Worm (Caenorhabditis elegans) whole organism, L1 larva: ENCODE results near the gene rps-23.
A peak's percentile ranks its signal among the peaks of the same experiment; 100 is the strongest.

Experiments used
- C04F5.9 ChIP-seq: sonication (generic microtip); optimal IDR thresholded peaks from 2 replicates; lab custom pipeline; 2016; ENCODE audit warnings: missing genetic modification characterization, missing compliant biosample characterization
- C16A3.4 ChIP-seq: fragments of 150-350 bp; optimal IDR thresholded peaks from 2 replicates; lab custom pipeline; 2014; ENCODE audit warnings: missing biosample characterization, missing genetic modification characterization
- aly-2 ChIP-seq: fragments of 150-350 bp; optimal IDR thresholded peaks from 2 replicates; lab custom pipeline; 2014; ENCODE audit warnings: missing biosample characterization, missing genetic modification characterization
- ceh-63 ChIP-seq: fragments of 200-800 bp; sonication (Bioruptor generic); optimal IDR thresholded peaks from 2 replicates; lab custom pipeline; 2018; ENCODE audit warnings: mild to moderate bottlenecking, missing genetic modification characterization, missing compliant biosample characterization
- ceh-82 ChIP-seq, 3 experiments: fragments of 150-350 bp in 1 of 3; sonication (generic microtip) in 2 of 3; optimal IDR thresholded peaks; 2 replicates each; lab custom pipeline; 2014 to 2017; ENCODE audit warnings: missing biosample characterization in 3 of 3, missing genetic modification characterization in 3 of 3
- dpl-1 ChIP-seq, 3 experiments: fragments of 150-350 bp in 2 of 3; sonication (generic microtip) in 1 of 3; optimal IDR thresholded peaks; 2 replicates each; lab custom pipeline; 2014 to 2017; ENCODE audit warnings: missing biosample characterization in 3 of 3, missing genetic modification characterization in 3 of 3, missing genetic modification reagents in 3 of 3
- dsc-1 ChIP-seq: sonication (generic microtip); optimal IDR thresholded peaks from 2 replicates; lab custom pipeline; 2016; ENCODE audit warnings: mild to moderate bottlenecking, missing genetic modification characterization, missing compliant biosample characterization
- elt-2 ChIP-seq: sonication (generic microtip); optimal IDR thresholded peaks from 2 replicates; lab custom pipeline; 2016; ENCODE audit warnings: missing genetic modification characterization, mild to moderate bottlenecking, inconsistent platforms, missing compliant biosample characterization, missing genetic modification reagents
- elt-3 ChIP-seq, 6 experiments: fragments of 150-350 bp in 1 of 6; sonication (generic microtip); optimal IDR thresholded peaks; 2 replicates each; lab custom pipeline; 2017 to 2018; ENCODE audit warnings: missing biosample characterization in 6 of 6, missing genetic modification characterization in 6 of 6, inconsistent platforms in 1 of 6
- fkh-10 ChIP-seq: sonication (generic microtip); optimal IDR thresholded peaks from 2 replicates; lab custom pipeline; 2017; ENCODE audit warnings: missing biosample characterization, missing genetic modification reagents, missing genetic modification characterization
- fkh-4 ChIP-seq: sonication (generic microtip); optimal IDR thresholded peaks from 2 replicates; lab custom pipeline; 2016; ENCODE audit warnings: missing compliant biosample characterization, missing genetic modification characterization, borderline replicate concordance
- fos-1 ChIP-seq: fragments of 150-350 bp; optimal IDR thresholded peaks from 2 replicates; lab custom pipeline; 2014; ENCODE audit warnings: missing biosample characterization, missing genetic modification characterization
- grh-1 ChIP-seq: fragments of 200-800 bp; sonication (Bioruptor generic); IDR thresholded peaks from 2 replicates; pipeline ENCODE4 v1.3.6; 2022; ENCODE audit warnings: missing genetic modification reagents, missing genetic modification characterization, missing compliant biosample characterization
- irx-1 ChIP-seq: sonication (generic microtip); optimal IDR thresholded peaks from 2 replicates; lab custom pipeline; 2016; ENCODE audit warnings: missing genetic modification characterization, missing compliant biosample characterization
- isw-1 ChIP-seq: fragments of 200-800 bp; sonication (Bioruptor generic); IDR thresholded peaks from 2 replicates; pipeline ENCODE4 v1.3.6; 2022; ENCODE audit warnings: missing genetic modification characterization, missing compliant biosample characterization
- lin-13 ChIP-seq: fragments of 150-350 bp; optimal IDR thresholded peaks from 2 replicates; lab custom pipeline; 2014; ENCODE audit warnings: missing biosample characterization, missing genetic modification reagents, missing genetic modification characterization
- lsy-2 ChIP-seq, 2 experiments: fragments of 150-350 bp; optimal IDR thresholded peaks; 2 replicates each; lab custom pipeline; 2014; ENCODE audit warnings: missing biosample characterization in 2 of 2, missing genetic modification characterization in 2 of 2
- mef-2 ChIP-seq: fragments of 150-350 bp; optimal IDR thresholded peaks from 2 replicates; lab custom pipeline; 2014; ENCODE audit warnings: missing biosample characterization, missing genetic modification characterization
- mep-1 ChIP-seq: fragments of 150-350 bp; optimal IDR thresholded peaks from 2 replicates; lab custom pipeline; 2014; ENCODE audit warnings: missing biosample characterization, missing genetic modification characterization
- nhr-11 ChIP-seq: fragments of 150-350 bp; optimal IDR thresholded peaks from 2 replicates; lab custom pipeline; 2014; ENCODE audit warnings: missing biosample characterization, missing genetic modification characterization
- nhr-19 ChIP-seq: fragments of 200-800 bp; sonication (Bioruptor generic); conservative IDR thresholded peaks from 2 replicates; pipeline ENCODE4 v1.3.6; 2022; ENCODE audit warnings: missing genetic modification characterization, missing compliant biosample characterization
- nhr-20 ChIP-seq: sonication (generic microtip); optimal IDR thresholded peaks from 2 replicates; lab custom pipeline; 2016; ENCODE audit warnings: mild to moderate bottlenecking, missing genetic modification characterization, missing compliant biosample characterization
- nhr-28 ChIP-seq: fragments of 150-350 bp; optimal IDR thresholded peaks from 2 replicates; lab custom pipeline; 2014; ENCODE audit warnings: missing biosample characterization, missing genetic modification characterization
- nhr-76 ChIP-seq: sonication (generic microtip); optimal IDR thresholded peaks from 2 replicates; lab custom pipeline; 2017; ENCODE audit warnings: missing biosample characterization, missing genetic modification characterization
- nhr-77 ChIP-seq: fragments of 150-350 bp; optimal IDR thresholded peaks from 2 replicates; lab custom pipeline; 2014; ENCODE audit warnings: missing biosample characterization, missing genetic modification characterization
- nhr-85 ChIP-seq: sonication (generic microtip); peaks from one replicate; lab custom pipeline; 2016; ENCODE audit warnings: missing genetic modification characterization, inconsistent platforms, missing compliant biosample characterization
- nhr-90 ChIP-seq: sonication (generic microtip); optimal IDR thresholded peaks from 2 replicates; lab custom pipeline; 2016; ENCODE audit warnings: mild to moderate bottlenecking, missing genetic modification characterization, missing compliant biosample characterization; ENCODE audit not compliant: poor library complexity
- pax-3 ChIP-seq: fragments of 200-800 bp; sonication (Bioruptor generic); optimal IDR thresholded peaks from 2 replicates; lab custom pipeline; 2018; ENCODE audit warnings: mild to moderate bottlenecking, missing genetic modification characterization, moderate library complexity, missing compliant biosample characterization
- rnt-1 ChIP-seq: sonication (generic microtip); optimal IDR thresholded peaks from 2 replicates; lab custom pipeline; 2016; ENCODE audit warnings: mild to moderate bottlenecking, missing genetic modification characterization, moderate library complexity, missing compliant biosample characterization
- snpc-4 ChIP-seq: fragments of 150-350 bp; optimal IDR thresholded peaks from 2 replicates; lab custom pipeline; 2014; ENCODE audit warnings: missing biosample characterization, missing genetic modification characterization
- snu-23 ChIP-seq: sonication (generic microtip); optimal IDR thresholded peaks from 2 replicates; lab custom pipeline; 2016; ENCODE audit warnings: missing genetic modification characterization, missing compliant biosample characterization
- sup-37 ChIP-seq: fragments of 200-800 bp; sonication (Bioruptor generic); optimal IDR thresholded peaks from 2 replicates; lab custom pipeline; 2018; ENCODE audit warnings: mild to moderate bottlenecking, missing genetic modification characterization, missing compliant biosample characterization
- unc-86 ChIP-seq: sonication (generic microtip); optimal IDR thresholded peaks from 2 replicates; lab custom pipeline; 2016; ENCODE audit warnings: missing genetic modification characterization, missing compliant biosample characterization
- vab-15 ChIP-seq: sonication (generic microtip); optimal IDR thresholded peaks from 2 replicates; lab custom pipeline; 2017; ENCODE audit warnings: missing genotype, mild to moderate bottlenecking, missing genetic modification characterization, missing compliant biosample characterization
- xbp-1 ChIP-seq: sonication (generic microtip); optimal IDR thresholded peaks from 2 replicates; lab custom pipeline; 2016; ENCODE audit warnings: missing genetic modification characterization, missing compliant biosample characterization
- zip-4 ChIP-seq: fragments of 200-800 bp; sonication (Bioruptor generic); optimal IDR thresholded peaks from 2 replicates; lab custom pipeline; 2018; ENCODE audit warnings: mild to moderate bottlenecking, missing genetic modification characterization, moderate library complexity, missing compliant biosample characterization

Gene rps-23

ce11 chrIV:12396645-12397258 is 5.9 kb upstream of the rps-23 start (continued):
- no peak for TF ChIP-seq C16A3.4
- TF ChIP-seq snu-23 (GFP tag; lab: Kevin White, UChicago): peak; percentile 18
- no peak for TF ChIP-seq fos-1 (tag; lab: Kevin White, UChicago)

- TF ChIP-seq lsy-2 (tag; optimal IDR thresholded peaks at IDR 0.05; lab: Kevin White, UChicago) (peak in 1 of 2 experiments; percentile 40), nhr-76 (no peak), nhr-85 (tag; lab: Kevin White, UChicago) (peak; percentile 33)
These were observed 902 bp downstream of the rps-23 start, which contains the start of gene spe-45 for ce11 chrIV:12389951-12390350. TSS of gene spe-45 (minus strand) at chrIV:12390095.

ce11 chrIV:12385061-12385460 is 5.8 kb downstream of the rps-23 start, which contains the start of gene F28D1.6:
TSS of gene F28D1.6 (minus strand) at chrIV:12385161.
- TF ChIP-seq zip-4 (GFP tag; lab: Kevin White, UChicago) (no peak), mep-1 (tag; lab: Kevin White, UChicago) (no peak), ceh-82 (tag; optimal IDR thresholded peaks at IDR 0.05; lab: Kevin White, UChicago) (no peak), unc-86 (tag; lab: Kevin White, UChicago) (no peak), xbp-1 (tag; lab: Kevin White, UChicago) (no peak), nhr-20 (tag; lab: Kevin White, UChicago) (no peak), rnt-1 (tag; lab: Kevin White, UChicago) (no peak), sup-37 (GFP tag; lab: Kevin White, UChicago) (no peak), nhr-76 (no peak), lin-13 (no peak), elt-2 (tag; lab: Kevin White, UChicago) (no peak), nhr-85 (tag; lab: Kevin White, UChicago) (no peak), nhr-19 (GFP tag; lab: Robert Waterston, UW) (no peak), fkh-4 (tag; lab: Kevin White, UChicago) (no peak), mef-2 (tag; lab: Kevin White, UChicago) (no peak), grh-1 (GFP tag; lab: Robert Waterston, UW) (no peak), nhr-28 (tag; lab: Kevin White, UChicago) (no peak), snpc-4 (tag; lab: Kevin White, UChicago) (no peak), fkh-10 (GFP tag; lab: Kevin White, UChicago) (no peak)

- TF ChIP-seq dpl-1 (GFP tag; optimal IDR thresholded peaks at IDR 0.05; lab: Kevin White, UChicago): no peak
- TF ChIP-seq irx-1 (tag; lab: Kevin White, UChicago): no peak
- no peak for TF ChIP-seq elt-3 (tag; optimal IDR thresholded peaks at IDR 0.05; lab: Kevin White, UChicago)
- TF ChIP-seq nhr-77 (tag; lab: Kevin White, UChicago): no peak
These were observed 8.0 kb downstream of the rps-23 start, which contains the start of gene thn-2 for ce11 chrIV:12382864-12383263. TSS of gene thn-2 (plus strand) at chrIV:12383170.

- TF ChIP-seq ceh-63: no peak
- TF ChIP-seq nhr-28 (tag; lab: Kevin White, UChicago): no peak
- TF ChIP-seq dsc-1 (tag; lab: Kevin White, UChicago): no peak
- no peak for TF ChIP-seq pax-3 (tag; lab: Kevin White, UChicago)
- no peak for TF ChIP-seq rnt-1 (tag; lab: Kevin White, UChicago)
- TF ChIP-seq snpc-4 (tag; lab: Kevin White, UChicago): no peak
- TF ChIP-seq isw-1 (GFP tag; lab: Robert Waterston, UW): no peak
- no peak for TF ChIP-seq nhr-20 (tag; lab: Kevin White, UChicago)
- TF ChIP-seq lin-13: no peak
- TF ChIP-seq nhr-11: no peak
- TF ChIP-seq grh-1 (GFP tag; lab: Robert Waterston, UW): no peak
- no peak for TF ChIP-seq aly-2 (tag; lab: Kevin White, UChicago)
- TF ChIP-seq C04F5.9 (tag; lab: Kevin White, UChicago): no peak
- no peak for TF ChIP-seq nhr-90 (tag; lab: Kevin White, UChicago)
- no peak for TF ChIP-seq zip-4 (GFP tag; lab: Kevin White, UChicago)
- TF ChIP-seq vab-15 (tag; lab: Kevin White, UChicago): no peak
- no peak for TF ChIP-seq lsy-2 (tag; optimal IDR thresholded peaks at IDR 0.05; lab: Kevin White, UChicago)
These were observed 11.1 kb downstream of the rps-23 start, which contains the start of gene thn-1 for ce11 chrIV:12379784-12380183. TSS of gene thn-1 (plus strand) at chrIV:12380084.
